Worm (Caenorhabditis elegans) whole organism, late embryonic: ENCODE results near the gene T24C4.10.

Experiments
- C38D4.7 ChIP-seq: fragments of 200-800 bp; sonication (Bioruptor generic); optimal IDR thresholded peaks from 2 replicates; lab custom pipeline; 2018; ENCODE audit warnings: mild to moderate bottlenecking, missing genetic modification characterization, moderate library complexity, missing compliant biosample characterization
- F13H6.1 ChIP-seq: sonication (generic microtip); optimal IDR thresholded peaks from 2 replicates; lab custom pipeline; 2016; ENCODE audit warnings: missing genetic modification characterization, missing compliant biosample characterization
- K02D7.2 ChIP-seq: sonication (generic microtip); optimal IDR thresholded peaks from 2 replicates; lab custom pipeline; 2017; ENCODE audit warnings: mild to moderate bottlenecking, missing genetic modification characterization, missing compliant biosample characterization
- K09A11.1 ChIP-seq: sonication (generic microtip); optimal IDR thresholded peaks from 2 replicates; lab custom pipeline; 2017; ENCODE audit warnings: antibody characterized with exemption, mild to moderate bottlenecking, missing genetic modification characterization, missing compliant biosample characterization; ENCODE audit not compliant: insufficient read depth
- T23F11.4 ChIP-seq: fragments of 200-800 bp; sonication (Bioruptor generic); optimal IDR thresholded peaks from 2 replicates; lab custom pipeline; 2018; ENCODE audit warnings: mild to moderate bottlenecking, missing genetic modification characterization, missing compliant biosample characterization
- Y22D7AL.16 ChIP-seq: sonication (generic microtip); optimal IDR thresholded peaks from 2 replicates; lab custom pipeline; 2016; ENCODE audit warnings: missing genetic modification characterization, missing compliant biosample characterization
- ama-1 ChIP-seq: fragments of 150-350 bp; optimal IDR thresholded peaks from 2 replicates; lab custom pipeline; 2014
- ceh-18 ChIP-seq: sonication (generic microtip); optimal IDR thresholded peaks from 2 replicates; lab custom pipeline; 2016; ENCODE audit warnings: missing genetic modification characterization, missing compliant biosample characterization
- ceh-19 ChIP-seq: fragments of 200-800 bp; sonication (Bioruptor generic); optimal IDR thresholded peaks from 2 replicates; lab custom pipeline; 2018; ENCODE audit warnings: mild to moderate bottlenecking, missing genetic modification characterization, missing compliant biosample characterization
- ceh-2 ChIP-seq: sonication (generic microtip); optimal IDR thresholded peaks from 2 replicates; lab custom pipeline; 2016; ENCODE audit warnings: missing genotype, missing genetic modification characterization, missing compliant biosample characterization
- ceh-22 ChIP-seq: sonication (generic microtip); optimal IDR thresholded peaks from 2 replicates; lab custom pipeline; 2017; ENCODE audit warnings: missing biosample characterization, missing genetic modification characterization
- ceh-30 ChIP-seq: fragments of 150-350 bp; optimal IDR thresholded peaks from 2 replicates; lab custom pipeline; 2014; ENCODE audit warnings: missing biosample characterization, missing genetic modification characterization
- ceh-31 ChIP-seq: sonication (generic microtip); optimal IDR thresholded peaks from 2 replicates; lab custom pipeline; 2016; ENCODE audit warnings: missing genetic modification characterization, missing compliant biosample characterization
- ceh-45 ChIP-seq: fragments of 200-800 bp; sonication (Bioruptor generic); IDR thresholded peaks from 2 replicates; pipeline ENCODE4 v1.3.6; 2022; ENCODE audit warnings: missing genetic modification reagents, missing genetic modification characterization, missing compliant biosample characterization
- dve-1 ChIP-seq: sonication (generic microtip); optimal IDR thresholded peaks from 2 replicates; lab custom pipeline; 2017; ENCODE audit warnings: antibody characterized with exemption, mild to moderate bottlenecking, missing genetic modification characterization, missing compliant biosample characterization
- ets-4 ChIP-seq: sonication (generic microtip); optimal IDR thresholded peaks from 2 replicates; lab custom pipeline; 2016; ENCODE audit warnings: missing genetic modification characterization, missing compliant biosample characterization
- eyg-1 ChIP-seq: sonication (generic microtip); optimal IDR thresholded peaks from 2 replicates; lab custom pipeline; 2016; ENCODE audit warnings: missing genotype, missing genetic modification characterization, missing compliant biosample characterization
- fkh-10 ChIP-seq: fragments of 150-350 bp; optimal IDR thresholded peaks from 2 replicates; lab custom pipeline; 2014; ENCODE audit warnings: missing biosample characterization, missing genetic modification reagents, missing genetic modification characterization
- gmeb-2 ChIP-seq: sonication (generic microtip); optimal IDR thresholded peaks from 2 replicates; lab custom pipeline; 2016; ENCODE audit warnings: missing genetic modification characterization, inconsistent platforms, missing compliant biosample characterization
- hlh-13 ChIP-seq: fragments of 200-800 bp; sonication (Bioruptor generic); optimal IDR thresholded peaks from 2 replicates; lab custom pipeline; 2018; ENCODE audit warnings: mild to moderate bottlenecking, missing genetic modification characterization, missing compliant biosample characterization
- hlh-15 ChIP-seq: sonication (generic microtip); optimal IDR thresholded peaks from 2 replicates; lab custom pipeline; 2016; ENCODE audit warnings: missing genetic modification characterization, missing compliant biosample characterization
- hlh-30 ChIP-seq: sonication (generic microtip); optimal IDR thresholded peaks from 2 replicates; lab custom pipeline; 2017; ENCODE audit warnings: antibody characterized with exemption, missing genetic modification characterization, missing compliant biosample characterization; ENCODE audit not compliant: insufficient read depth
- hlh-6 ChIP-seq: sonication (generic microtip); optimal IDR thresholded peaks from 2 replicates; lab custom pipeline; 2016; ENCODE audit warnings: missing genotype, missing genetic modification characterization, missing compliant biosample characterization
- lim-6 ChIP-seq: sonication (generic microtip); optimal IDR thresholded peaks from 2 replicates; lab custom pipeline; 2016; ENCODE audit warnings: missing genetic modification characterization, missing compliant biosample characterization
- lin-11 ChIP-seq: fragments of 200-800 bp; sonication (Bioruptor generic); optimal IDR thresholded peaks from 2 replicates; lab custom pipeline; 2018; ENCODE audit warnings: mild to moderate bottlenecking, missing genetic modification characterization, missing compliant biosample characterization
- nfya-1 ChIP-seq: sonication (generic microtip); optimal IDR thresholded peaks from 2 replicates; lab custom pipeline; 2017; ENCODE audit warnings: missing genetic modification characterization, mild to moderate bottlenecking, missing compliant biosample characterization, antibody characterized with exemption, moderate library complexity
- nhr-11 ChIP-seq: fragments of 150-350 bp; optimal IDR thresholded peaks from 2 replicates; lab custom pipeline; 2014; ENCODE audit warnings: missing biosample characterization, missing genetic modification characterization
- odd-2 ChIP-seq: sonication (generic microtip); optimal IDR thresholded peaks from 2 replicates; lab custom pipeline; 2017; ENCODE audit warnings: antibody characterized with exemption, mild to moderate bottlenecking, missing genetic modification characterization, missing compliant biosample characterization
- pag-3 ChIP-seq: sonication (generic microtip); optimal IDR thresholded peaks from 2 replicates; lab custom pipeline; 2016; ENCODE audit warnings: missing compliant biosample characterization, missing genetic modification characterization, borderline replicate concordance
- pat-9 ChIP-seq: fragments of 200-800 bp; sonication (Bioruptor generic); optimal IDR thresholded peaks from 2 replicates; lab custom pipeline; 2018; ENCODE audit warnings: mild to moderate bottlenecking, missing genetic modification characterization, moderate library complexity, missing compliant biosample characterization
- pax-1 ChIP-seq: fragments of 150-350 bp; optimal IDR thresholded peaks from 2 replicates; lab custom pipeline; 2014; ENCODE audit warnings: missing biosample characterization, missing genetic modification characterization
- pha-2 ChIP-seq: sonication (generic microtip); optimal IDR thresholded peaks from 2 replicates; lab custom pipeline; 2017; ENCODE audit warnings: mild to moderate bottlenecking, missing genetic modification characterization, missing compliant biosample characterization
- pha-4 ChIP-seq: fragments of 150-350 bp; optimal IDR thresholded peaks from 2 replicates; lab custom pipeline; 2018; ENCODE audit warnings: missing biosample characterization, missing genetic modification reagents, missing genetic modification characterization
- pros-1 ChIP-seq: fragments of 150-350 bp; optimal IDR thresholded peaks from 2 replicates; lab custom pipeline; 2014; ENCODE audit warnings: missing biosample characterization, missing genetic modification reagents, missing genetic modification characterization
- rnt-1 ChIP-seq: sonication (generic microtip); optimal IDR thresholded peaks from 2 replicates; lab custom pipeline; 2016; ENCODE audit warnings: missing genetic modification characterization, missing compliant biosample characterization
- sox-2 ChIP-seq: fragments of 200-800 bp; sonication (Bioruptor generic); IDR thresholded peaks from 2 replicates; pipeline ENCODE4 v1.3.6; 2022; ENCODE audit warnings: missing genetic modification reagents, missing genetic modification characterization, missing compliant biosample characterization
- sox-4 ChIP-seq: sonication (generic microtip); optimal IDR thresholded peaks from 2 replicates; lab custom pipeline; 2017; ENCODE audit warnings: mild to moderate bottlenecking, missing genetic modification characterization, inconsistent platforms, missing compliant biosample characterization
- syd-9 ChIP-seq: sonication (generic microtip); optimal IDR thresholded peaks from 2 replicates; lab custom pipeline; 2016; ENCODE audit warnings: mild to moderate bottlenecking, missing genetic modification characterization, moderate library complexity, missing compliant biosample characterization
- unc-3 ChIP-seq, 2 experiments: fragments of 200-800 bp in 1 of 2; sonication (Bioruptor generic) in 1 of 2; sonication (generic microtip) in 1 of 2; conservative IDR thresholded peaks in 1 of 2; optimal IDR thresholded peaks in 1 of 2; 2 replicates each; pipeline versions ENCODE4 v1.3.6 to Lab custom; 2016 to 2022; ENCODE audit warnings: missing compliant biosample characterization in 2 of 2, missing genetic modification characterization in 2 of 2, missing genetic modification reagents in 1 of 2
- unc-42 ChIP-seq: sonication (generic microtip); optimal IDR thresholded peaks from 2 replicates; lab custom pipeline; 2016; ENCODE audit warnings: missing genotype, missing genetic modification characterization, missing compliant biosample characterization
- unc-55 ChIP-seq: sonication (generic microtip); optimal IDR thresholded peaks from 2 replicates; lab custom pipeline; 2017; ENCODE audit warnings: missing biosample characterization, missing genetic modification reagents, missing genetic modification characterization
- unc-86 ChIP-seq: sonication (generic microtip); optimal IDR thresholded peaks from 2 replicates; lab custom pipeline; 2016; ENCODE audit warnings: missing genetic modification characterization, missing compliant biosample characterization
- zip-5 ChIP-seq: sonication (generic microtip); optimal IDR thresholded peaks from 2 replicates; lab custom pipeline; 2016; ENCODE audit warnings: missing genetic modification characterization, missing compliant biosample characterization
- ztf-16 ChIP-seq: sonication (generic microtip); optimal IDR thresholded peaks from 2 replicates; lab custom pipeline; 2017; ENCODE audit warnings: missing genetic modification characterization, missing compliant biosample characterization

The T24C4.10 gene

DNA sequence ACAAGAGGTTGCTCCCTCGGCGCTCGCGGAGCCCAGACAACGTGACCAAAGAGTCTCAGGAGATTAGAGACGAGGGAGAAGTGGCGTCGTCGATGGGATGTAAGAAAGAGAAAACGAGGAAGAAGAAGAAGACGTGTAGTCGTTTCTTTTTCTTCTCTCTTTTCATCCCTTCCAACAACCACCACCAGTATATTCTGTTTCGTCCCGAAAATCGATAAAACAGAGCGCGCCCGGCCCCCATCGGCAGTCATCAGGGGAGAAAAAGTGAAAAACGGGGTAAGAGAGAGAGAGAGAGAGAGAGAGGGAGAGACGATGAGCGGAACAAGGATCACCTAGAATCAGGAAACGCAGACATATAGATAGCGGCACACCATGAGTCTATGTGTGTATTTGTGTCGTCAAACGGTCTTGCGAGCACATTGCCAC, 3.2 kb downstream of the T24C4.10 start (continued):
- TF ChIP-seq pax-1 (tag; lab: Kevin White, UChicago) (no peak), hlh-15 (tag; lab: Kevin White, UChicago) (no peak), F13H6.1 (tag; lab: Kevin White, UChicago) (peak; percentile 1), unc-55 (GFP tag; lab: Kevin White, UChicago) (peak; percentile 55), hlh-30 (tag; lab: Kevin White, UChicago) (peak; percentile 73), ets-4 (no peak), ceh-19 (GFP tag; lab: Kevin White, UChicago) (peak; percentile 68), nhr-11 (tag; lab: Kevin White, UChicago) (no peak), gmeb-2 (tag; lab: Kevin White, UChicago) (no peak), unc-3 (GFP tag; conservative IDR thresholded peaks at IDR 0.05; lab: Robert Waterston, UW) (no peak; the same call in 1 of the 2 replicates), unc-3 (tag; optimal IDR thresholded peaks at IDR 0.05; lab: Kevin White, UChicago) (peak; percentile 45), zip-5 (tag; lab: Kevin White, UChicago) (no peak), rnt-1 (tag; lab: Kevin White, UChicago) (peak; percentile 10), eyg-1 (tag; lab: Kevin White, UChicago) (peak; percentile 53), ceh-30 (peak; percentile 22), K02D7.2 (no peak)

- no peak for TF ChIP-seq pha-2 (tag; lab: Kevin White, UChicago)
- no peak for TF ChIP-seq hlh-13 (GFP tag; lab: Kevin White, UChicago)
- no peak for TF ChIP-seq F13H6.1 (tag; lab: Kevin White, UChicago)
- no peak for TF ChIP-seq sox-2
- TF ChIP-seq ceh-45 = no peak
- no peak for TF ChIP-seq ceh-31 (tag; lab: Kevin White, UChicago)
- TF ChIP-seq C38D4.7 = no peak
- TF ChIP-seq odd-2 (tag; lab: Kevin White, UChicago) = no peak
- TF ChIP-seq hlh-30 (tag; lab: Kevin White, UChicago) = no peak
- TF ChIP-seq fkh-10 (GFP tag; lab: Kevin White, UChicago) = no peak
- TF ChIP-seq nfya-1 (tag; lab: Kevin White, UChicago) = no peak
- no peak for TF ChIP-seq pha-4 (tag; lab: Kevin White, UChicago)
- no peak for TF ChIP-seq ceh-30
- TF ChIP-seq unc-42 (tag; lab: Kevin White, UChicago) = no peak
- no peak for TF ChIP-seq pros-1 (tag; lab: Kevin White, UChicago)
- TF ChIP-seq pax-1 (tag; lab: Kevin White, UChicago) = no peak
- no peak for TF ChIP-seq K09A11.1 (tag; lab: Kevin White, UChicago)
- no peak for TF ChIP-seq lim-6 (tag; lab: Kevin White, UChicago)
- no peak for TF ChIP-seq gmeb-2 (tag; lab: Kevin White, UChicago)
- no peak for TF ChIP-seq hlh-6 (tag; lab: Kevin White, UChicago)
Observed at ce11 chrIII:886726-887125, 4.3 kb downstream of the T24C4.10 start, which contains the start of gene zer-1. Gene zer-1 (minus strand): TSS chrIII:886793.

DNA sequence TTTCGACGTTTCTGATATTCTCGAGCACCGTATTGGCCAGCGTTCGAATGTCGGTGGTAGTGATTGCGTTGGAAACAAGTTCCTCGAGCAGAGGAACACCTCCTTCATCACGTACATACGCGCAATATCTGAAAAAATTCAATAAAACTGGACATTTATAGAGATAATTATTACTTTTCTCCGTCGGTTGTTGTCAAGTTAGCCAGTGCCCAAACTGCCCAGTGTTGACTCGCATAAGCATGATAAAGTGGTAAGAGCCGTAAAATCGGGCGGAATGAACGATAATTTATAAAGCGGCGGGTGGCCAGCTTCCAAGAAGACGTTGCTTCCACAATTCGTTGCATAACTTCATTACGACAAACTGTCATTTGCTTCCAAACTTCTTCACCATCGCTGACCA, 7.4 kb downstream of the T24C4.10 start:
- TF ChIP-seq C38D4.7 (no peak), hlh-15 (tag; lab: Kevin White, UChicago) (no peak), unc-86 (tag; lab: Kevin White, UChicago) (no peak), eyg-1 (tag; lab: Kevin White, UChicago) (no peak), T23F11.4 (no peak), pag-3 (no peak), unc-55 (GFP tag; lab: Kevin White, UChicago) (no peak)

- TF ChIP-seq pha-2 (tag; lab: Kevin White, UChicago) = no peak
- TF ChIP-seq lin-11 (tag; lab: Kevin White, UChicago) = no peak
- no peak for TF ChIP-seq sox-4 (tag; lab: Kevin White, UChicago)
- no peak for TF ChIP-seq ceh-31 (tag; lab: Kevin White, UChicago)
- no peak for TF ChIP-seq dve-1 (tag; lab: Kevin White, UChicago)
- no peak for TF ChIP-seq nfya-1 (tag; lab: Kevin White, UChicago)
- TF ChIP-seq hlh-6 (tag; lab: Kevin White, UChicago) = no peak
- no peak for TF ChIP-seq ceh-22 (tag; lab: Kevin White, UChicago)
- no peak for TF ChIP-seq syd-9
- TF ChIP-seq ceh-2 (tag; lab: Kevin White, UChicago) = no peak
- no peak for TF ChIP-seq ceh-18 (tag; lab: Kevin White, UChicago)
- no peak for TF ChIP-seq ztf-16 (tag; lab: Kevin White, UChicago)
- TF ChIP-seq unc-3 (GFP tag; conservative IDR thresholded peaks at IDR 0.05; lab: Robert Waterston, UW) = no peak
- no peak for TF ChIP-seq unc-3 (tag; optimal IDR thresholded peaks at IDR 0.05; lab: Kevin White, UChicago)
- no peak for TF ChIP-seq Y22D7AL.16
- TF ChIP-seq ama-1 (lab: Kevin White, UChicago) = no peak
- no peak for TF ChIP-seq pat-9 (tag; lab: Kevin White, UChicago)
- no peak for TF ChIP-seq pha-4 (tag; lab: Kevin White, UChicago)
- no peak for TF ChIP-seq hlh-15 (tag; lab: Kevin White, UChicago)
- TF ChIP-seq nhr-11 (tag; lab: Kevin White, UChicago) = no peak
- TF ChIP-seq, all 69 proteins: peak for 0
Observed at ce11 chrIII:881460-881859, 9.6 kb downstream of the T24C4.10 start.
